Fruit fly (Drosophila melanogaster) whole organism, embryonic: Measurements from ENCODE around the gene CG13965.
A peak's percentile ranks its signal among the peaks of the same experiment; 100 is the strongest.

Experiments
- Asciz ChIP-seq: fragments of 200-800 bp; sonication (Bioruptor generic); optimal IDR thresholded peaks from 2 replicates; lab custom pipeline; 2017; ENCODE audit warnings: missing biosample characterization, mild to moderate bottlenecking, missing genetic modification characterization, missing genetic modification reagents
- Atf6 ChIP-seq: fragments of 200-800 bp; sonication (Bioruptor generic); IDR thresholded peaks from 2 replicates; pipeline ENCODE4 v1.3.6; 2022; ENCODE audit warnings: missing biosample characterization, missing genetic modification characterization
- Awh ChIP-seq: fragments of 200-800 bp; sonication (Bioruptor generic); IDR thresholded peaks from 2 replicates; pipeline ENCODE4, ENCODE4 v1.3.6; 2022; ENCODE audit warnings: missing biosample characterization, missing genetic modification characterization
- B-H1 ChIP-seq: fragments of 200-800 bp; sonication (Bioruptor generic); IDR thresholded peaks from 3 replicates; pipeline ENCODE4 v1.3.6; 2022; ENCODE audit warnings: missing biosample characterization, missing genetic modification characterization
- CG10209 ChIP-seq: fragments of 200-800 bp; sonication (Bioruptor generic); optimal IDR thresholded peaks from 3 replicates; lab custom pipeline; 2017; ENCODE audit warnings: missing biosample characterization, mild to moderate bottlenecking, missing genetic modification characterization, missing genetic modification reagents
- CG10366 ChIP-seq: fragments of 200-800 bp; sonication (Bioruptor generic); IDR thresholded peaks from 2 replicates; pipeline ENCODE4 v1.3.6; 2022; ENCODE audit warnings: missing biosample characterization, missing genetic modification characterization
- CG10654 ChIP-seq: fragments of 200-800 bp; sonication (Bioruptor generic); optimal IDR thresholded peaks from 2 replicates; lab custom pipeline; 2016; ENCODE audit warnings: missing biosample characterization, missing genetic modification characterization
- CG11093 ChIP-seq: fragments of 200-800 bp; sonication (Bioruptor generic); IDR thresholded peaks from 3 replicates; pipeline ENCODE4 v1.3.6; 2022; ENCODE audit warnings: missing biosample characterization, missing genetic modification characterization
- CG1233 ChIP-seq: fragments of 200-800 bp; sonication (Bioruptor generic); optimal IDR thresholded peaks from 4 replicates; lab custom pipeline; 2018; ENCODE audit warnings: missing biosample characterization, mild to moderate bottlenecking, missing genetic modification characterization
- CG12942 ChIP-seq: fragments of 200-800 bp; sonication (Bioruptor generic); optimal IDR thresholded peaks from 3 replicates; lab custom pipeline; 2016; ENCODE audit warnings: missing biosample characterization, missing genetic modification characterization
- CG14014 ChIP-seq: fragments of 200-800 bp; sonication (Bioruptor generic); IDR thresholded peaks from 2 replicates; pipeline ENCODE4 v1.3.6; 2022; ENCODE audit warnings: missing biosample characterization, missing genetic modification characterization
- CG17361 ChIP-seq: fragments of 200-800 bp; sonication (Bioruptor generic); IDR thresholded peaks from 3 replicates; pipeline ENCODE4 v1.3.6; 2022; ENCODE audit warnings: missing biosample characterization, missing genetic modification characterization
- CG17829 ChIP-seq: fragments of 200-800 bp; optimal IDR thresholded peaks from 2 replicates; lab custom pipeline; 2019; ENCODE audit warnings: missing biosample characterization, mild to moderate bottlenecking, missing genetic modification characterization, moderate library complexity
- CG18764 ChIP-seq: fragments of 200-800 bp; sonication (Bioruptor generic); optimal IDR thresholded peaks from 3 replicates; lab custom pipeline; 2016; ENCODE audit warnings: missing biosample characterization, missing genetic modification characterization
- CG2116 ChIP-seq: fragments of 200-800 bp; sonication (Bioruptor generic); optimal IDR thresholded peaks from 3 replicates; lab custom pipeline; 2018; ENCODE audit warnings: missing biosample characterization, mild to moderate bottlenecking, missing genetic modification characterization
- CG30403 ChIP-seq: fragments of 200-800 bp; sonication (Bioruptor generic); optimal IDR thresholded peaks from 3 replicates; lab custom pipeline; 2016; ENCODE audit warnings: missing biosample characterization, missing genetic modification characterization
- CG32532 ChIP-seq: fragments of 200-800 bp; sonication (Bioruptor generic); IDR thresholded peaks from 2 replicates; pipeline ENCODE4 v1.3.6; 2022; ENCODE audit warnings: missing biosample characterization, missing genetic modification characterization
- CG3281 ChIP-seq: fragments of 200-800 bp; sonication (Bioruptor generic); optimal IDR thresholded peaks from 3 replicates; lab custom pipeline; 2017; ENCODE audit warnings: missing biosample characterization, mild to moderate bottlenecking, missing genetic modification characterization
- CG4707 ChIP-seq: fragments of 200-800 bp; sonication (Bioruptor generic); optimal IDR thresholded peaks from 2 replicates; lab custom pipeline; 2018; ENCODE audit warnings: missing biosample characterization, mild to moderate bottlenecking, missing genetic modification characterization, moderate library complexity
- CG5245 ChIP-seq: fragments of 200-800 bp; sonication (Bioruptor generic); optimal IDR thresholded peaks from 3 replicates; lab custom pipeline; 2016; ENCODE audit warnings: missing biosample characterization, missing genetic modification characterization
- CG6683 ChIP-seq: fragments of 200-800 bp; sonication (Bioruptor generic); optimal IDR thresholded peaks from 2 replicates; lab custom pipeline; 2017; ENCODE audit warnings: missing biosample characterization, mild to moderate bottlenecking, missing genetic modification characterization, missing genetic modification reagents
- CG6689 ChIP-seq: fragments of 200-800 bp; sonication (Bioruptor generic); IDR thresholded peaks from 2 replicates; pipeline ENCODE4 v1.3.6; 2022; ENCODE audit warnings: missing biosample characterization, missing genetic modification characterization
- CG7372 ChIP-seq: fragments of 200-800 bp; sonication (Bioruptor generic); IDR thresholded peaks from 2 replicates; pipeline ENCODE4 v1.3.6; 2022; ENCODE audit warnings: missing biosample characterization, missing genetic modification characterization
- CG9876 ChIP-seq: fragments of 200-800 bp; sonication (Bioruptor generic); optimal IDR thresholded peaks from 2 replicates; lab custom pipeline; 2016; ENCODE audit warnings: missing biosample characterization, missing genetic modification characterization
- CG9932 ChIP-seq: fragments of 200-800 bp; sonication (Bioruptor generic); IDR thresholded peaks from 2 replicates; pipeline ENCODE4 v1.3.6; 2022; ENCODE audit warnings: missing biosample characterization, missing genetic modification characterization
- CoRest ChIP-seq: fragments of 200-800 bp; sonication (Bioruptor generic); optimal IDR thresholded peaks from 3 replicates; lab custom pipeline; 2018; ENCODE audit warnings: missing biosample characterization, mild to moderate bottlenecking, missing genetic modification characterization, moderate library complexity
- Dek ChIP-seq: fragments of 200-800 bp; sonication (Bioruptor generic); optimal IDR thresholded peaks from 3 replicates; lab custom pipeline; 2019; ENCODE audit warnings: missing biosample characterization, mild to moderate bottlenecking, missing genetic modification characterization, moderate library complexity
- E2f1 ChIP-seq: fragments of 200-800 bp; sonication (Bioruptor generic); IDR thresholded peaks from 2 replicates; pipeline ENCODE4 v1.3.6; 2022; ENCODE audit warnings: missing biosample characterization, missing genetic modification characterization
- Fer3 ChIP-seq: fragments of 200-800 bp; sonication (Bioruptor generic); optimal IDR thresholded peaks from 2 replicates; lab custom pipeline; 2018; ENCODE audit warnings: missing biosample characterization, mild to moderate bottlenecking, missing genetic modification characterization, moderate library complexity
- Hmr ChIP-seq: fragments of 200-800 bp; sonication (Bioruptor generic); optimal IDR thresholded peaks from 3 replicates; lab custom pipeline; 2017; ENCODE audit warnings: mild to moderate bottlenecking, missing biosample characterization, missing genetic modification reagents, missing genetic modification characterization
- Jarid2 ChIP-seq: fragments of 200-800 bp; sonication (Bioruptor generic); optimal IDR thresholded peaks from 3 replicates; lab custom pipeline; 2017; ENCODE audit warnings: mild to moderate bottlenecking, missing biosample characterization, missing genetic modification reagents, missing genetic modification characterization
- Kr ChIP-seq: fragments of 200-800 bp; sonication (Bioruptor generic); optimal IDR thresholded peaks from 2 replicates; lab custom pipeline; 2017; ENCODE audit warnings: missing biosample characterization, mild to moderate bottlenecking, missing genetic modification characterization
- Med ChIP-seq: fragments of 200-800 bp; sonication (Bioruptor generic); peaks from one replicate; lab custom pipeline; 2016; ENCODE audit warnings: missing biosample characterization, missing genetic modification characterization, mild to moderate bottlenecking, inconsistent platforms, moderate library complexity
- Mes4 ChIP-seq: fragments of 200-800 bp; sonication (Bioruptor generic); optimal IDR thresholded peaks from 2 replicates; lab custom pipeline; 2016; ENCODE audit warnings: missing biosample characterization, missing genetic modification characterization
- Xbp1 ChIP-seq: fragments of 200-800 bp; sonication (Bioruptor generic); optimal IDR thresholded peaks from 3 replicates; lab custom pipeline; 2016; ENCODE audit warnings: missing biosample characterization, mild to moderate bottlenecking, missing genetic modification characterization
- az2 ChIP-seq: fragments of 200-800 bp; sonication (Bioruptor generic); optimal IDR thresholded peaks from 3 replicates; lab custom pipeline; 2016; ENCODE audit warnings: missing biosample characterization, missing genetic modification characterization
- chm ChIP-seq: fragments of 200-800 bp; sonication (Bioruptor generic); IDR thresholded peaks from 2 replicates; pipeline ENCODE4 v1.3.6; 2022; ENCODE audit warnings: missing biosample characterization, missing genetic modification characterization
- fd3F ChIP-seq: fragments of 200-800 bp; sonication (Bioruptor generic); optimal IDR thresholded peaks from 2 replicates; lab custom pipeline; 2018; ENCODE audit warnings: missing biosample characterization, mild to moderate bottlenecking, missing genetic modification characterization, moderate library complexity
- gsb ChIP-seq: fragments of 200-800 bp; sonication (Bioruptor generic); IDR thresholded peaks from 2 replicates; pipeline ENCODE4 v1.3.6; 2022; ENCODE audit warnings: missing biosample characterization, missing genetic modification characterization
- ham ChIP-seq: fragments of 200-800 bp; sonication (Bioruptor generic); IDR thresholded peaks from 2 replicates; pipeline ENCODE4 v1.3.6; 2022; ENCODE audit warnings: missing biosample characterization, missing genetic modification characterization
- lilli ChIP-seq: fragments of 200-800 bp; sonication (Bioruptor generic); optimal IDR thresholded peaks from 3 replicates; lab custom pipeline; 2016; ENCODE audit warnings: missing biosample characterization, missing genetic modification characterization
- org-1 ChIP-seq: fragments of 200-800 bp; sonication (Bioruptor generic); optimal IDR thresholded peaks from 2 replicates; lab custom pipeline; 2017; ENCODE audit warnings: missing biosample characterization, missing genetic modification characterization
- pb ChIP-seq: fragments of 200-800 bp; sonication (Bioruptor generic); optimal IDR thresholded peaks from 3 replicates; lab custom pipeline; 2016; ENCODE audit warnings: missing biosample characterization, missing genetic modification characterization
- phol ChIP-seq: fragments of 200-800 bp; sonication (Bioruptor generic); optimal IDR thresholded peaks from 3 replicates; lab custom pipeline; 2018; ENCODE audit warnings: missing biosample characterization, mild to moderate bottlenecking, missing genetic modification characterization, moderate library complexity
- prd ChIP-seq, 3 experiments: fragments of >200 bp in 2 of 3; fragments of 200-800 bp in 1 of 3; sonication (Bioruptor generic) in 1 of 3; optimal IDR thresholded peaks in 2 of 3; IDR thresholded peaks in 1 of 3; 2 replicates in 2 of 3; 3 replicates in 1 of 3; pipeline versions ENCODE4 v1.3.6 to Lab custom; 2017 to 2022; ENCODE audit warnings: missing biosample characterization in 1 of 3, missing genetic modification characterization in 1 of 3
- ranshi ChIP-seq: fragments of 200-800 bp; sonication (Bioruptor generic); IDR thresholded peaks from 2 replicates; pipeline ENCODE4 v1.3.6; 2022; ENCODE audit warnings: missing biosample characterization, missing genetic modification characterization
- sisA ChIP-seq: fragments of 200-800 bp; sonication (Bioruptor generic); IDR thresholded peaks from 2 replicates; pipeline ENCODE4 v1.3.6; 2022; ENCODE audit warnings: missing biosample characterization, missing genetic modification characterization
- slbo ChIP-seq: fragments of 200-800 bp; sonication (Bioruptor generic); IDR thresholded peaks from 2 replicates; pipeline ENCODE4 v1.3.6; 2022; ENCODE audit warnings: missing biosample characterization, missing genetic modification characterization
- twi ChIP-seq: fragments of 200-800 bp; optimal IDR thresholded peaks from 2 replicates; lab custom pipeline; 2019; ENCODE audit warnings: missing biosample characterization, mild to moderate bottlenecking, missing genetic modification characterization, moderate library complexity
- wek ChIP-seq: fragments of 200-800 bp; sonication (Bioruptor generic); optimal IDR thresholded peaks from 3 replicates; lab custom pipeline; 2018; ENCODE audit warnings: missing biosample characterization, mild to moderate bottlenecking, missing genetic modification characterization, moderate library complexity

The CG13965 gene

dm6 chr2L:19930102-19930501 lies 32.0 kb downstream of the CG13965 start (continued):
- TF ChIP-seq Atf6 (GFP tag; lab: Robert Waterston, UW) (peak; percentile 48; the same call in 1 of the 2 replicates), Hmr (GFP tag; lab: Kevin White, UChicago) (peak; percentile 62), twi (tag; lab: Kevin White, UChicago) (no peak), gsb (GFP tag; lab: Robert Waterston, UW) (no peak), CG18764 (peak; percentile 7), CG10209 (GFP tag; lab: Kevin White, UChicago) (peak; percentile 39), CG9876 (GFP tag; lab: Kevin White, UChicago) (no peak), org-1 (GFP tag; lab: Kevin White, UChicago) (no peak), CG6683 (GFP tag; lab: Kevin White, UChicago) (peak; percentile 34), ham (GFP tag; lab: Robert Waterston, UW) (no peak), CG1233 (GFP tag; lab: Kevin White, UChicago) (peak; percentile 24), CG32532 (GFP tag; lab: Robert Waterston, UW) (peak; percentile 57; the same call in 1 of the 2 replicates), Xbp1 (GFP tag; lab: Kevin White, UChicago) (peak; percentile 48), wek (GFP tag; lab: Kevin White, UChicago) (no peak), CG14014 (peak; percentile 39; the same call in 1 of the 2 replicates), B-H1 (peak; percentile 33; the same call in 2 of the 3 replicates), pb (GFP tag; lab: Kevin White, UChicago) (no peak), CoRest (tag; lab: Kevin White, UChicago) (peak; percentile 56), Med (GFP tag; lab: Kevin White, UChicago) (peak; percentile 64), CG17361 (GFP tag; lab: Robert Waterston, UW) (peak; percentile 54; the same call in 1 of the 3 replicates), CG3281 (GFP tag; lab: Kevin White, UChicago) (peak; percentile 66), Mes4 (GFP tag; lab: Kevin White, UChicago) (no peak), CG7372 (GFP tag; lab: Robert Waterston, UW) (0 out of 2 replicates have a peak, but pooled peaks have one; percentile 18), chm (GFP tag; lab: Robert Waterston, UW) (peak; percentile 61; the same call in 1 of the 2 replicates), CG6689 (peak; percentile 65; the same call in 1 of the 2 replicates), CG10366 (GFP tag; lab: Robert Waterston, UW) (peak; percentile 28; the same call in 1 of the 2 replicates), Dek (tag; lab: Kevin White, UChicago) (peak; percentile 38), CG5245 (no peak), E2f1 (GFP tag; lab: Robert Waterston, UW) (0 out of 2 replicates have a peak, but pooled peaks have one; percentile 30), CG9932 (GFP tag; lab: Robert Waterston, UW) (peak; percentile 16; the same call in 1 of the 2 replicates), Asciz (peak; percentile 22), lilli (GFP tag; lab: Kevin White, UChicago) (peak; percentile 16), CG2116 (GFP tag; lab: Kevin White, UChicago) (peak; percentile 4), Awh (GFP tag; lab: Robert Waterston, UW) (0 out of 2 replicates have a peak, but pooled peaks have one; percentile 35), CG17829 (tag; lab: Kevin White, UChicago) (peak; percentile 30), prd (optimal IDR thresholded peaks at IDR 0.05; lab: Kevin White, UChicago) (no peak), prd (GFP tag; IDR thresholded peaks at IDR 0.05; lab: Robert Waterston, UW) (peak; percentile 60), slbo (peak; percentile 53), ranshi (GFP tag; lab: Robert Waterston, UW) (peak; percentile 34; the same call in 1 of the 2 replicates), az2 (GFP tag; lab: Kevin White, UChicago) (peak; percentile 33), fd3F (GFP tag; lab: Kevin White, UChicago) (peak; percentile 34), Fer3 (tag; lab: Kevin White, UChicago) (peak; percentile 53), CG30403 (GFP tag; lab: Kevin White, UChicago) (peak; percentile 57), CG10654 (GFP tag; lab: Kevin White, UChicago) (peak; percentile 20), CG11093 (GFP tag; lab: Robert Waterston, UW) (no peak), Jarid2 (GFP tag; lab: Kevin White, UChicago) (peak; percentile 1), phol (tag; lab: Kevin White, UChicago) (peak; percentile 55), CG4707 (peak; percentile 29), CG12942 (GFP tag; lab: Kevin White, UChicago) (peak; percentile 4), sisA (GFP tag; lab: Robert Waterston, UW) (peak; percentile 52), Kr (GFP tag; lab: Kevin White, UChicago) (no peak)
